Fruit fly (Drosophila melanogaster): ENCODE results near the gene CG12523.
A peak's percentile ranks its signal among the peaks of the same experiment; 100 is the strongest.

The CG12523 gene

dm6 chr3L:10784566-10785003, 16.4 kb upstream of the CG12523 start (continued):
- TF ChIP-seq NfI (GFP tag; optimal IDR thresholded peaks at IDR 0.05) (no peak), sug (tag; optimal IDR thresholded peaks at IDR 0.05) (no peak), CG11560 (tag; IDR thresholded peaks at IDR 0.05) (no peak), tup (GFP tag; optimal IDR thresholded peaks at IDR 0.05) (no peak), CG15073 (GFP tag; optimal IDR thresholded peaks at IDR 0.05) (no peak), CG13894 (tag; optimal IDR thresholded peaks at IDR 0.05) (no peak), Jarid2 (GFP tag; optimal IDR thresholded peaks at IDR 0.05) (peak; percentile 1), tgo (GFP tag; IDR thresholded peaks at IDR 0.05) (peak; percentile 50; the same call in 2 of the 3 replicates), CG18764 (GFP tag; optimal IDR thresholded peaks at IDR 0.05) (no peak), chm (GFP tag; IDR thresholded peaks at IDR 0.05) (no peak), ase (GFP tag; IDR thresholded peaks at IDR 0.05) (no peak), CG10366 (GFP tag; IDR thresholded peaks at IDR 0.05) (no peak), CG12155 (GFP tag; optimal IDR thresholded peaks at IDR 0.05) (no peak), ind (GFP tag; optimal IDR thresholded peaks at IDR 0.05) (no peak), az2 (GFP tag; optimal IDR thresholded peaks at IDR 0.05) (peak; percentile 35), CG17186 (GFP tag; optimal IDR thresholded peaks at IDR 0.05) (no peak), Doc2 (GFP tag; IDR thresholded peaks at IDR 0.05) (no peak), HLH54F (GFP tag; optimal IDR thresholded peaks at IDR 0.05) (no peak), kah (GFP tag; optimal IDR thresholded peaks at IDR 0.05) (no peak), Ada2b (GFP tag; IDR thresholded peaks at IDR 0.05) (no peak), al (GFP tag; IDR thresholded peaks at IDR 0.05) (no peak), D19B (GFP tag; optimal IDR thresholded peaks at IDR 0.05) (no peak), CG7357 (GFP tag; IDR thresholded peaks at IDR 0.05) (no peak), dpn (GFP tag; optimal IDR thresholded peaks at IDR 0.05) (peak in 1 of 2 experiments; percentile 3), CG17912 (GFP tag; optimal IDR thresholded peaks at IDR 0.05) (no peak), nau (GFP tag; optimal IDR thresholded peaks at IDR 0.05) (no peak), grau (tag; optimal IDR thresholded peaks at IDR 0.05) (peak; percentile 8), Hr3 (GFP tag; optimal IDR thresholded peaks at IDR 0.05) (peak; percentile 40), jing (GFP tag; optimal IDR thresholded peaks at IDR 0.05) (no peak), CkIIα-i1 (GFP tag; IDR thresholded peaks at IDR 0.05) (no peak), CG14441 (GFP tag; IDR thresholded peaks at IDR 0.05) (no peak), CG17829 (tag; optimal IDR thresholded peaks at IDR 0.05) (no peak), stc (GFP tag; IDR thresholded peaks at IDR 0.05) (0 out of 2 replicates have a peak, but pooled peaks have one; percentile 17), CG1233 (GFP tag; optimal IDR thresholded peaks at IDR 0.05) (no peak), CG6791 (GFP tag; IDR thresholded peaks at IDR 0.05; ENCODE audit: partially characterized antibody) (no peak), repo (GFP tag; optimal IDR thresholded peaks at IDR 0.05) (no peak), C15 (GFP tag; IDR thresholded peaks at IDR 0.05) (no peak), Xbp1 (GFP tag; optimal IDR thresholded peaks at IDR 0.05) (peak; percentile 40), trem (tag; optimal IDR thresholded peaks at IDR 0.05) (no peak), CG7271 (tag; optimal IDR thresholded peaks at IDR 0.05) (no peak), gcm (GFP tag; optimal IDR thresholded peaks at IDR 0.05) (peak; percentile 8), CG31388 (GFP tag; optimal IDR thresholded peaks at IDR 0.05) (peak; percentile 24), unc-4 (GFP tag; IDR thresholded peaks at IDR 0.05; ENCODE audit: partially characterized antibody) (no peak), CG9609 (GFP tag; optimal IDR thresholded peaks at IDR 0.05) (no peak), Meics (GFP tag; optimal IDR thresholded peaks at IDR 0.05) (peak; percentile 2), ham (GFP tag; IDR thresholded peaks at IDR 0.05) (no peak), CG1792 (GFP tag; optimal IDR thresholded peaks at IDR 0.05) (no peak), CG17328 (GFP tag; IDR thresholded peaks at IDR 0.05) (peak; percentile 38; the same call in 1 of the 2 replicates), vnd (GFP tag; IDR thresholded peaks at IDR 0.05; ENCODE audit: partially characterized antibody) (no peak), ato (GFP tag; IDR thresholded peaks at IDR 0.05; ENCODE audit: partially characterized antibody) (no peak), ERR (GFP tag; optimal IDR thresholded peaks at IDR 0.05) (no peak), corto (GFP tag; optimal IDR thresholded peaks at IDR 0.05) (no peak)
